Fruit fly (Drosophila melanogaster): Measurements from ENCODE around the gene CG34355.

Gene CG34355

dm6 chr3R:23846107-23846506, 42.4 kb downstream of the CG34355 start:
- no peak for TF ChIP-seq CG8478 (optimal IDR thresholded peaks at IDR 0.05)
- TF ChIP-seq CTCF (optimal IDR thresholded peaks at IDR 0.05): no peak

- no peak for TF ChIP-seq CG8478 (optimal IDR thresholded peaks at IDR 0.05)
- no peak for TF ChIP-seq CTCF (optimal IDR thresholded peaks at IDR 0.05)
Observed at dm6 chr3R:23849599-23849998, 45.9 kb downstream of the CG34355 start.

dm6 chr3R:23859365-23859804, 55.7 kb downstream of the CG34355 start:
- peak in 1 of 2 experiments; percentile 26 for TF ChIP-seq CTCF (optimal IDR thresholded peaks at IDR 0.05)

DNA sequence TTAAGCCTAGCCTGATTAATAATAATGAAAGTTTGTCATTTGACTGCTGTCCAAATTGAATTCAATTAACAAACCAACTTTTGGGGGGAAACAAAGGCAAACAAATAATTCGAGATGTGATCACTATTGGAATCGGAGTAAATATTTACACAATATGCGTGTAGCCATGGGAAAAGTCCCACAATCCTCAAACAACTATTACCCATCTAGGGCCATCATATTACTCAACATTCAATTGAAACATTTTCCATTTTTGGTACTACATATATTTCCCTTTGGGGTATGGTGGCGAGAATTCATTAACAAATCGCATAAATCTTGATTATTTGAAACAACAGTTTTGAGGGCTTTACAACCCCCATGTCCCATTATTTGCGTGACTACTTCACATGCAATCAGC, 63.5 kb downstream of the CG34355 start:
- TF ChIP-seq CG8478 (optimal IDR thresholded peaks at IDR 0.05): no peak
- no peak for TF ChIP-seq CTCF (optimal IDR thresholded peaks at IDR 0.05)

dm6 chr3R:23867825-23868224, 64.2 kb downstream of the CG34355 start:
- TF ChIP-seq CTCF (optimal IDR thresholded peaks at IDR 0.05) (no peak), CG8478 (optimal IDR thresholded peaks at IDR 0.05) (no peak)

- TF ChIP-seq CTCF (optimal IDR thresholded peaks at IDR 0.05): no peak
- TF ChIP-seq CG8478 (optimal IDR thresholded peaks at IDR 0.05): no peak
Observed at dm6 chr3R:23869203-23869892, 65.7 kb downstream of the CG34355 start.

DNA sequence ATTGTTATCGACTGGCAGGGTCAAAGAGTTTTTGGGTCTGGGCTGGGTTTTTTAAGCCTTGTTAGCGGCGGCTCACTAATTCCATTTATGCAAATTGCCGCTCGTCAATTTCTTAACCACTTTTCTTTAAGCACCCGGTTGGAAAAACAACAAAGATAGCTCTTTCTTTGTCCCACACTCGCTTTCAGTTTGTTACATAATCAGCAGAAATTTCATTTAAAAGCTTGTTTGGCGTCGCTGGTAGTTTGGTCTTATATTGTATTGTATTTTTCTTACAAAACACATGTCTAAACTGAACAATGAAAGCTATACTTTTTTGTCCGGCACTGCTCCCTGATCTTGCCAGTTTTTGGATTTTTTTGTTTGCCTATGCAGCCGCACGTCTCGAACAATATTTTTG, 66.3 kb downstream of the CG34355 start:
- TF ChIP-seq CTCF (optimal IDR thresholded peaks at IDR 0.05): no peak
- no peak for TF ChIP-seq CG8478 (optimal IDR thresholded peaks at IDR 0.05)

DNA sequence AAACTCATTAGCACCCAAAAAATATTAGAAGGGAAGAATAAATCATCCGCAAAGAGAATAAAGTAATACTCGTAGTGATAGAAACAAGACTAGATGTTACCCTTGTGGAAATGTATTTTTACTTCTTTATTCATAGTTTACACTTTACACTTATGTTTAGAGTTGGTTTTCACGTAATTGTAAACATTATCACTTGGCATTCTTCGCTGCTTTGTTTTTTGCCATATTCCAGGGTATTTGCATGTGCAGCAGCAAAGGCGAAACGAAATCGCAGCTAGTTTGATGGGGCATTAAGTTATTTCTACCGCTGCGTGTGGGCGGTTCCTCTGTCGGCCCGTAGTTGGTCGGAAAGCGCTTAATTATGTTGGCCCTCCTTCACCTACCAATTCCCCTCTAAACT, 68.1 kb downstream of the CG34355 start:
- no peak for TF ChIP-seq CG8478 (optimal IDR thresholded peaks at IDR 0.05)
- TF ChIP-seq CTCF (optimal IDR thresholded peaks at IDR 0.05): no peak

DNA sequence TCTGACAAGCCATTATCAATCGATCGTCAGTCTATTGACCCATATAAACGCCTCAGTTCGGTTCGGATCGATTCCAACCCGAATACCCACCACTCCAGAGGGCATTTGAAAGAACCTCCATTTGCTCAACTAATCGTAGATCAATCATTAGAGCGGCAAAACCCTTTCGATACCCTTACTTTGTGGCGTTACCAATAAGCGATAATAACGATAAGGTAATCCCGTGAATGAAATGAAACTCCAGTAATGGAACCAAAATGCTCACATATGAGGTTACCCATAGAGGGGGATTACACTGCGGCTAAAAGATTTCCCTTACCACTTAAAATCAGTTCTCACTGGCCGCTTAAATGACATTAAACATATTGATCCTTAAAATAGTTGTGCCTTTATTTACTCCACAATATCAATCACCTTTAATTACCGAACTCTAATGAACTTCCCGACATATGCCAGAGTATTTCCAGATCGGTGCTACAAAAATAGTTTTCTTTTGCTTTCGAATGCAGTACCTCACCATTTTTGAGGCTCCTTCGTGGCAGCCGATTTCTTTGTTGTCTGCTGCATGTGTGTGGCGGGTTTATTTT, 69.0 kb downstream of the CG34355 start:
- TF ChIP-seq CG8478 (optimal IDR thresholded peaks at IDR 0.05) (no peak), CTCF (optimal IDR thresholded peaks at IDR 0.05) (no peak)

DNA sequence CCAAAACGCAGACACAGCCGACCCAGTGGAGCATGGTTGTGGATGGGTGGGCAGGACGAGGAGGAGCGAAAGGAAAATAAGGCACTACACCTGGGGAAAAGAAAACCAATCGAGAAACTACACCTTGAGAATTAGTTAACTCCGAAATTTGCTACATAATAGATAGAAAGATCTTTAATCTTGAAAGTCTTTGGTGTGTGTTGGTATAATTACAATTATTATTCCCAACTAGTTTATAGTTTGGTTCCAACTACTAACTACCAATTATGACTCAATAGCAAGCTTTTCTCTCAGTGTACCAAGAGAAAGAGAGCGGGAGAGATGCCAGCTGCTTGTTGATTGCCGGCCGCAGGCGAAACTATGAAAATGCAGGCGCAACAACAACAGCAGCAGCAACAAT, 70.5 kb downstream of the CG34355 start:
- TF ChIP-seq CTCF (optimal IDR thresholded peaks at IDR 0.05) (no peak), CG8478 (optimal IDR thresholded peaks at IDR 0.05) (no peak)

dm6 chr3R:23874752-23875151, 71.1 kb downstream of the CG34355 start:
- TF ChIP-seq CG8478 (optimal IDR thresholded peaks at IDR 0.05) (no peak), CTCF (optimal IDR thresholded peaks at IDR 0.05) (no peak)

DNA sequence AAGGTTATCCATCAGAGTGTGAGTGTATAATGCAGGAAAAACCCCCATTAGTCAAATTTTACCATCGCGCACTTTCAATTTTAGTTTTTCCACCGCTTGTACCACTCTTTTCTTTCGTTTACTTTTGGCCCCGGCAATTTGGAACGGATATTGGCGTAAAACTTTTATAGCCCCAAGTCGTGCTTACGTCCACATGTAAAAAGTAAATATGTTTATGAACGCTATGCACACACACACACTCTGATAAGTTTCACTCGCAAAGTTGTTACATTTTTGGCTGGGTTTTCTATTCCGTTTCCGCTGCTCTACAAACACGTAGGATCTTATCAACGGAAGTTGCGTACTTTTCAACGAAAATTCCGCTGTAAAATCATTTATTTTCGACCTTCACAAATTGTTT, 73.0 kb downstream of the CG34355 start:
- TF ChIP-seq CTCF (optimal IDR thresholded peaks at IDR 0.05) (no peak), CG8478 (optimal IDR thresholded peaks at IDR 0.05) (no peak)

DNA sequence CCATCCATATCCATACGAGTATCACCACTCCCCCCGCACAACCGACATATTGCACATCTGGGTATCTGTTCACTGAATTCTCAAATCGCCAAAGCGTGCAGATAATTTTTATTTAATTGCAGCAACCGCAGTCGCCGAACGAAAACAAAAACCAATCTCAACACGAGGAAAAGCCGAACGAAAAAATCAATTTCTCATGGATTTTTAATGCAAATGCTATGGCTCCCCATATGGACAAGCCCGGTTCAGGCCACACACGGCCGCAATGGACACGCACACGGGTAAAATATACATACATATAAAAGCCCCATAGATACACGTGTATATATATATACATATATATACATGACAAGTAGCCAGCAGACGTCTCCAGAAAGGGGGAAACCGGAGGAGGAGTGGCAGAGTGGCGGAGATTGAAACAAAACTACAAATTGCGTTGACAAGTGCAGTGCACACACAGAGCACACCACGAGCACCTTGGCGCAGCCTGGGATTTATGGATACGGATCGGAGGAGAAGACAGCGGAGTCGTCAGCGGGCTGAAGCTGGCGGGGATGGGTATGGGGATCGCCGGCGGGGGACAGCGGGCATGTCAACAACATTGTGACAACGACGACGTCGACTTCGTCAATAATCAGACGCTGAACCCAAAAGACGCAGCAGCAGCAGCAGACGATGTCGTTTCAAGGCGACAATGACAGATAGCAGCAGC, 74.1 kb downstream of the CG34355 start:
- TF ChIP-seq CG8478 (optimal IDR thresholded peaks at IDR 0.05): no peak
- no peak for TF ChIP-seq CTCF (optimal IDR thresholded peaks at IDR 0.05)

DNA sequence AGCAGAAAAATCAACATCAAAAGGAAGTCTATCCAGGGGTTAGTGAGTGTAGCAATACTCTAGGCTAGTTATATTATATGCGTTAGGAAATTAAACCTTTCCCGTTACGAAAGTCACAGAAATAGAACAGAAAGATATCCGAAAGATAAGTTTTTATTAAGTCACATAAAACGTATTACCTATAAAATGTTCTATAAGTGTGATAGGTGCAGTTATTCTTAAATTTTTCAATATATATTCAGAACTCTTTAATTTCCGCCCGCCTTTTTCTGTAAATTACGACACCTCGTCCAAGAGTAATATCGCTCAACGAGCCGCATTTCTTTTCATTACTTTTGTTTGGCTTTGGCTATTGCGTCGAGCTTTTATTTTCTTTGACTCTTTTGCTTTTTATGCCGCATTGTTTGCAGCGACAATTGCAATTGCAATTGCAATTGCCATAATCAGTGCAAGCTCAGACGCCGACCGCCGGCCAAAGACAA, 74.7 kb downstream of the CG34355 start:
- no peak for TF ChIP-seq CG8478 (optimal IDR thresholded peaks at IDR 0.05)
- TF ChIP-seq CTCF (optimal IDR thresholded peaks at IDR 0.05): no peak

DNA sequence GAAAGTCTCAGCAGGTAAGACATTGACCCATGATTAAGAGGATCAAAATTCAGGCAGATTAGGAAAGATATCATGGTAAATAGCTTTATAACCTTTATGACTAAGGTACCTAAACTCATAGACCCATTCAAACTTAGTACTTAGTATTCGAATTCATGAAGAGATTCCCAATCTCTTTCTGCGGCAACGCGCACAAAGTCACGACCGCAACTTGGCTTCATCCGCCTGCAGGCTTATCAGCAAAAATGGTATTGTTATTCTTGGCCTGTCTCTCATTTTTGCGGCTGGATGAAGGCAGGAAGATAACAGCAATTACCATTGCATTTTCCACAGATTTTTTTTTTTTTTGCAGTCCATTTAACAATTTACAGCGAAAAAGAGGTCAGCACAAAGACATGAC, 76.6 kb downstream of the CG34355 start:
- TF ChIP-seq CTCF (optimal IDR thresholded peaks at IDR 0.05): no peak
- no peak for TF ChIP-seq CG8478 (optimal IDR thresholded peaks at IDR 0.05)
